Worm (Caenorhabditis elegans): Measurements from ENCODE around the gene C42C1.8.

Gene C42C1.8

DNA sequence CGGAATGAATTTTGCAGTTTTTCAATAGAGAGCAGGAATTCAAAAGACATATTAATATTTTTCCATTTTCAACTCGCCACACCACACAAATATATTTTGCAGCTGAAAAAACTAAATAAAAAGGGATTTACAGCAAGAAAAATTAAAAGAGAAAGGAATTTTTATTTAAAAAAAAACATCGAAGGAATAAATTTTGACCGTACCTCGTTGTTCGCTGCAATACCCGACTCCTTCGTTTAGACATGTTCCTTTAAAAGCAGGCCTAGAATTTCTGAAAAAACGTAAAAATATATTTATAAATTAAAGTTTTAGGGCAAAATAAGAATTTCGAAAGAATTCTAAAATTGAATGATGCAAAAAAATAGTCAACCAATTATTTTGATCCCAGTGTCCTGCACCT, 45.0 kb downstream of the C42C1.8 start, which contains the start of gene F19B6.1:
TSS of gene F19B6.1 (minus strand) at position 278 of the 400 bp plus-strand sequence.
- TF ChIP-seq nhr-12 (tag; optimal IDR thresholded peaks at IDR 0.05) (no peak), ceh-39 (tag; optimal IDR thresholded peaks at IDR 0.05) (no peak), M03D4.4 (tag; optimal IDR thresholded peaks at IDR 0.05) (no peak), nhr-28 (tag; optimal IDR thresholded peaks at IDR 0.05) (no peak), mab-5 (tag; optimal IDR thresholded peaks at IDR 0.05) (no peak), flh-1 (GFP tag; optimal IDR thresholded peaks at IDR 0.05) (no peak), zip-8 (tag; optimal IDR thresholded peaks at IDR 0.05) (no peak), sem-2 (GFP tag; optimal IDR thresholded peaks at IDR 0.05) (no peak), lsy-2 (tag; optimal IDR thresholded peaks at IDR 0.05) (no peak), snpc-4 (tag; optimal IDR thresholded peaks at IDR 0.05) (no peak), sptf-1 (tag; optimal IDR thresholded peaks at IDR 0.05) (no peak), bed-3 (GFP tag; optimal IDR thresholded peaks at IDR 0.05) (no peak), mls-2 (tag; optimal IDR thresholded peaks at IDR 0.05) (no peak), blmp-1 (tag; optimal IDR thresholded peaks at IDR 0.05) (no peak)

DNA sequence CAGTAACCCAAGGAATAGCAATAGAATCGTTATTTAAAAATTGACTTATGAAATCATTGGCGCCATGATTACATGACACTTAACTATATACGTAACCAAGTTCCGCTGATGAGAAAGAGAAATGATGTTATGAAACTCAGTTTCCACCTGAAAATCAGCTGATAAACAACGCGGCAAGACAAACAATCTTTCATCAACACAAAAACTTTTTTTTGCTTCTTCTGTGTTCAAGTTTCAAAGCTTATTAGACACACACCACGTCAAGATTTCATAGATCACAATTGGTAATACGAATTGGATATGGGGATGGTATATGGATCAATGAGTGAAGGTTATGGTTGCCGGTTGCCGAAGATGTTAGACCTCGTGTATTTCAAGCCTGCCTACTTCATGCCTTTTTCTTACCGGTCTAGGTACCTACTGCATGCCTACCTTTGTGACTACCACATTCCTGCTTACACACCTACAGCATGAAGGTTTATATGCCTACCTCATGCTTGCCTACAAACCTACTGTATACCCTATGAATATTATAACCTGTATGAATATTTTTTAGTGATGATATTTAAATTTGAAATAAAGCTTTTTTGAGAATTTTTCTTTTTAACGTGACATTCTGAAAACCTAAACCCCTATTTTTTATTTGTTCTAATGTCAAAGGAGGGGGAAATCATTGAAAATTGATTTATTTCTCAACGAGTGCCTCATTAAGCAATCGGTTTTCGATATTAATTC, 46.2 kb downstream of the C42C1.8 start, which contains the start of the genes F19B6.10 and wht-5:
TSS of gene F19B6.10 (plus strand) at position 301 of the 735 bp plus-strand sequence.
TSS of gene wht-5 (plus strand) at position 685 of the 735 bp plus-strand sequence.
- TF ChIP-seq lin-32 (GFP tag; optimal IDR thresholded peaks at IDR 0.05) (no peak), mep-1 (tag; optimal IDR thresholded peaks at IDR 0.05) (no peak), ztf-11 (tag; optimal IDR thresholded peaks at IDR 0.05) (no peak), hlh-1 (tag; optimal IDR thresholded peaks at IDR 0.05) (no peak), flh-1 (GFP tag; optimal IDR thresholded peaks at IDR 0.05) (no peak), lsy-2 (tag; optimal IDR thresholded peaks at IDR 0.05) (no peak), cnd-1 (tag; optimal IDR thresholded peaks at IDR 0.05) (no peak), unc-62 (GFP tag; optimal IDR thresholded peaks at IDR 0.05) (no peak), ceh-43 (GFP tag; optimal IDR thresholded peaks at IDR 0.05) (no peak), nhr-12 (tag; optimal IDR thresholded peaks at IDR 0.05) (no peak)

DNA sequence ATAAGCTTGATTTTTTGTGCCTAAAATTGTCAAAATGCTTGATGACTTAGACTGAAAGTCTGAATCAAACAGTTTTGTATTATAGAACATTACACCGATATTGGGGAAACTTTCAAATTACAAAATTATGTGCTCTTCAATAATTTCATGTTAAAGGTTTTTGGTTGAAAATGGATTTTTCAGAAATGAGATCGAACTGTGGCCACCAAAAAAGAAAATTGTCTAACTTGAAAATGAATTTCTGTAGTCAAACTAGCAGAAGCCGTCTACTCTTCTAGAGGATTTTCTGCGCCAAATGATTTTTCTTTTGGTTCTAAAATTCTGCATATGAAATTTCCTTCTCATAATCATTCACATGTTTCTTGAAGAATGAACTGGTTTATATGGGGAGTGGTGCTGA, 50.0 kb downstream of the C42C1.8 start:
- no peak for TF ChIP-seq ceh-83 (GFP tag; optimal IDR thresholded peaks at IDR 0.05)
- TF ChIP-seq nhr-76 (tag; optimal IDR thresholded peaks at IDR 0.05), result no peak
- no peak for TF ChIP-seq unc-39 (tag; optimal IDR thresholded peaks at IDR 0.05)
- no peak for TF ChIP-seq sptf-1 (tag; optimal IDR thresholded peaks at IDR 0.05)
- TF ChIP-seq ces-1 (GFP tag; optimal IDR thresholded peaks at IDR 0.05), result no peak
- TF ChIP-seq unc-62 (GFP tag; optimal IDR thresholded peaks at IDR 0.05), result no peak
- no peak for TF ChIP-seq zip-8 (tag; optimal IDR thresholded peaks at IDR 0.05)
- TF ChIP-seq hlh-1 (tag; optimal IDR thresholded peaks at IDR 0.05), result no peak
- no peak for TF ChIP-seq ham-2 (GFP tag; optimal IDR thresholded peaks at IDR 0.05)
- TF ChIP-seq snpc-4 (tag; optimal IDR thresholded peaks at IDR 0.05), result no peak
- TF ChIP-seq nhr-2 (tag; optimal IDR thresholded peaks at IDR 0.05), result no peak
- no peak for TF ChIP-seq ceh-39 (tag; optimal IDR thresholded peaks at IDR 0.05)
- TF ChIP-seq blmp-1 (tag; optimal IDR thresholded peaks at IDR 0.05), result no peak
- TF ChIP-seq elt-1 (tag; optimal IDR thresholded peaks at IDR 0.05; ENCODE audit: borderline replicate concordance, insufficient read depth), result no peak
